Worm (Caenorhabditis elegans) whole organism, early embryonic: ENCODE results near the gene let-765.

Experiments used
- B0310.2 ChIP-seq: sonication (generic microtip); optimal IDR thresholded peaks from 2 replicates; lab custom pipeline; 2016; ENCODE audit warnings: mild to moderate bottlenecking, missing genetic modification characterization, missing compliant biosample characterization
- aly-1 ChIP-seq: sonication (generic microtip); optimal IDR thresholded peaks from 2 replicates; lab custom pipeline; 2016; ENCODE audit warnings: missing genetic modification characterization, missing compliant biosample characterization
- ama-1 ChIP-seq: fragments of 150-350 bp; optimal IDR thresholded peaks from 2 replicates; lab custom pipeline; 2014
- ceh-36 ChIP-seq: sonication (generic microtip); optimal IDR thresholded peaks from 2 replicates; lab custom pipeline; 2016; ENCODE audit warnings: missing genetic modification characterization, inconsistent platforms, missing compliant biosample characterization
- flt-1 ChIP-seq: fragments of 200-800 bp; sonication (Bioruptor generic); IDR thresholded peaks from 2 replicates; pipeline ENCODE4 v1.3.6; 2022; ENCODE audit warnings: missing genetic modification characterization, missing compliant biosample characterization
- hnd-1 ChIP-seq: sonication (generic microtip); optimal IDR thresholded peaks from 2 replicates; lab custom pipeline; 2016; ENCODE audit warnings: missing genetic modification characterization, missing compliant biosample characterization
- sea-1 ChIP-seq: fragments of 200-800 bp; sonication (Bioruptor generic); conservative IDR thresholded peaks from 2 replicates; pipeline ENCODE4 v1.3.6; 2022; ENCODE audit warnings: missing genetic modification characterization, missing compliant biosample characterization
- tbx-11 ChIP-seq: fragments of 200-800 bp; sonication (Bioruptor generic); IDR thresholded peaks from 2 replicates; pipeline ENCODE4 v1.3.6; 2022; ENCODE audit warnings: missing genetic modification characterization, missing compliant biosample characterization
- tbx-37 ChIP-seq: fragments of 200-800 bp; sonication (Bioruptor generic); conservative IDR thresholded peaks from 2 replicates; pipeline ENCODE4 v1.3.6; 2022; ENCODE audit warnings: missing genetic modification reagents, missing genetic modification characterization, missing compliant biosample characterization

DNA sequence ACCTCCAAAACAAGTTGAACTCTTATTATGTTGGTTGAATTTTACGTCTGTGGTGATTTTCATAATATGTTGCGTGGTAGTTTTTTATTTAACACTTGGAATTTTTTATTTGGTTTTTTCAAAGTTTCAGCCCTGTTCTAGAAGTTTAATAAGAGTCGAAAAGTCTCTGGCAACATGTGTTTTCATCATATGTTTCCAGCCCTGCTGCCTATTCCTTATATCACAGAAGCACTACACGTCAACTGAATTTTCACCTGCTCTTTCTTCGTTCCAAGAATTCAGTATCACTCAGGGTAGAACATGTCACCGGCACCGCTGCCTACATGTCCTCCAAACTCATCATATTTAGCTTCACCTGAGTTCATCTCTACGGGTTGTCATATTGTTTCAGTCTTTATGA, 9.5 kb upstream of the let-765 start, which contains the start of gene srh-40:
- TF ChIP-seq flt-1 = no peak
- TF ChIP-seq ceh-36 (tag; lab: Kevin White, UChicago) = no peak
- TF ChIP-seq hnd-1 (tag; lab: Kevin White, UChicago) = no peak
- TF ChIP-seq ama-1 (lab: Kevin White, UChicago) = no peak
- no peak for TF ChIP-seq B0310.2 (tag; lab: Kevin White, UChicago)
- TF ChIP-seq sea-1 (GFP tag; lab: Robert Waterston, UW) = no peak
- TF ChIP-seq tbx-11 (GFP tag; lab: Robert Waterston, UW) = no peak
- TF ChIP-seq aly-1 (tag; lab: Kevin White, UChicago) = no peak
- no peak for TF ChIP-seq tbx-37 (GFP tag; lab: Robert Waterston, UW)
